Worm (Caenorhabditis elegans): ENCODE results near the gene vmo-1.

ce11 chrV:20552971-20553370 lies at the start of gene vmo-1:
- TF ChIP-seq flt-1 (GFP tag; IDR thresholded peaks at IDR 0.05) (no peak), ztf-29 (GFP tag; IDR thresholded peaks at IDR 0.05) (no peak), klf-2 (GFP tag; conservative IDR thresholded peaks at IDR 0.05) (no peak), tab-1 (GFP tag; IDR thresholded peaks at IDR 0.05) (no peak), ztf-23 (GFP tag; IDR thresholded peaks at IDR 0.05) (no peak)
